Fruit fly (Drosophila melanogaster): ENCODE measurements around the gene mtTFB1.

DNA sequence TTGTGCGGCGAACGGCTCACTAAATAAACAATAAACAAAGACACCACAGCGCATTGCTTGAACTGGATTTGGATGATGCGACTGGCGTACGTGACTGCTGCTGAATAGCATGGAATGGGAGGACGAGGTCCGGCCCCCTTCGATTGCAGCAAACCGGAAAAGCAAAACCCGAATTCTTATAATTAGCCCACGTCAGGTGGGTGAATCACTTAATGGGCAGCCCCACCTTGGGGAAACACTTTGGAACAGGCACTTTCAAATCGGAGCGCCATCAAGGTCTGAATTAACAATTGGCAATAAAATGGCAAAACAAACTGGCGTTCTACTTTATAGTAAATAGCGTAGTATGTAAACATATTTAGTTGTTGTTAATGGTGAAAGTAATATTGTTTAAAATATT lies 13.0 kb upstream of the mtTFB1 start:
- no peak for TF ChIP-seq rn (GFP tag; IDR thresholded peaks at IDR 0.05)
- TF ChIP-seq CG4496 (GFP tag; IDR thresholded peaks at IDR 0.05), result no peak
- no peak for TF ChIP-seq CG12605 (GFP tag; IDR thresholded peaks at IDR 0.05)
- TF ChIP-seq Ets98B (GFP tag; IDR thresholded peaks at IDR 0.05), result no peak
- no peak for TF ChIP-seq CG8301 (tag; optimal IDR thresholded peaks at IDR 0.05)
- no peak for TF ChIP-seq D1 (tag; optimal IDR thresholded peaks at IDR 0.05)
- TF ChIP-seq CG8159 (tag; optimal IDR thresholded peaks at IDR 0.05), result no peak
- no peak for TF ChIP-seq CG15710 (tag; optimal IDR thresholded peaks at IDR 0.05)
- no peak for TF ChIP-seq CG34367 (tag; optimal IDR thresholded peaks at IDR 0.05)
- TF ChIP-seq gl (tag; optimal IDR thresholded peaks at IDR 0.05), result no peak
- no peak for TF ChIP-seq Pif1B (GFP tag; optimal IDR thresholded peaks at IDR 0.05)
- no peak for TF ChIP-seq CG10348 (GFP tag; IDR thresholded peaks at IDR 0.05)
- no peak for TF ChIP-seq EcR (GFP tag; optimal IDR thresholded peaks at IDR 0.05)
- TF ChIP-seq Snoo (tag; optimal IDR thresholded peaks at IDR 0.05), result no peak
